Fruit fly (Drosophila melanogaster) whole organism, prepupa: Measurements from ENCODE around the gene Fuca.

Experiments used
- Blimp-1 ChIP-seq: fragments of 200-800 bp; sonication (Bioruptor generic); optimal IDR thresholded peaks from 3 replicates; lab custom pipeline; 2017; ENCODE audit warnings: missing biosample characterization, missing genetic modification characterization, mild to moderate bottlenecking, moderate library complexity, missing genetic modification reagents
- CG11294 ChIP-seq: fragments of 200-800 bp; sonication (Bioruptor generic); IDR thresholded peaks from 2 replicates; pipeline ENCODE4 v1.3.6; 2022; ENCODE audit warnings: missing biosample characterization, missing genetic modification characterization
- CG11762 ChIP-seq: fragments of 200-800 bp; sonication (Bioruptor generic); optimal IDR thresholded peaks from 3 replicates; lab custom pipeline; 2016; ENCODE audit warnings: missing biosample characterization, missing genetic modification characterization; ENCODE audit not compliant: insufficient read depth
- CG31627 ChIP-seq: fragments of 200-800 bp; sonication (Bioruptor generic); optimal IDR thresholded peaks from 3 replicates; lab custom pipeline; 2016; ENCODE audit warnings: missing biosample characterization, missing genetic modification characterization
- CG4318 ChIP-seq: fragments of 200-800 bp; sonication (Bioruptor generic); optimal IDR thresholded peaks from 3 replicates; lab custom pipeline; 2017; ENCODE audit warnings: missing biosample characterization, mild to moderate bottlenecking, missing genetic modification characterization
- Eip78C ChIP-seq: fragments of 200-800 bp; sonication (Bioruptor generic); peaks from one replicate; lab custom pipeline; 2016; ENCODE audit warnings: missing biosample characterization, missing genetic modification characterization
- Gug ChIP-seq: fragments of 200-800 bp; sonication (Bioruptor generic); IDR thresholded peaks from 2 replicates; pipeline ENCODE4 v1.3.6; 2022; ENCODE audit warnings: missing biosample characterization, missing genetic modification characterization
- Lpt ChIP-seq: fragments of 200-800 bp; sonication (Bioruptor generic); optimal IDR thresholded peaks from 3 replicates; lab custom pipeline; 2016; ENCODE audit warnings: missing biosample characterization, missing genetic modification characterization
- OdsH ChIP-seq: fragments of 200-800 bp; sonication (Bioruptor generic); optimal IDR thresholded peaks from 3 replicates; lab custom pipeline; 2016; ENCODE audit warnings: missing biosample characterization, missing genetic modification characterization
- Sox102F ChIP-seq: fragments of 200-800 bp; sonication (Bioruptor generic); optimal IDR thresholded peaks from 2 replicates; lab custom pipeline; 2016; ENCODE audit warnings: missing biosample characterization, mild to moderate bottlenecking, missing genetic modification characterization
- net ChIP-seq: fragments of 200-800 bp; sonication (Bioruptor generic); optimal IDR thresholded peaks from 3 replicates; lab custom pipeline; 2016; ENCODE audit warnings: missing biosample characterization, missing genetic modification characterization
- svp ChIP-seq: fragments of 200-800 bp; sonication (Bioruptor generic); peaks from one replicate; lab custom pipeline; 2016; ENCODE audit warnings: missing biosample characterization, missing genetic modification characterization
- topi ChIP-seq: fragments of 200-800 bp; sonication (Bioruptor generic); optimal IDR thresholded peaks from 3 replicates; lab custom pipeline; 2016; ENCODE audit warnings: missing biosample characterization, missing genetic modification characterization

- no peak for TF ChIP-seq CG31627 (GFP tag; lab: Kevin White, UChicago)
- TF ChIP-seq Blimp-1 (GFP tag; lab: Kevin White, UChicago) = no peak
- no peak for TF ChIP-seq CG11762 (GFP tag; lab: Kevin White, UChicago)
- TF ChIP-seq topi = no peak
- no peak for TF ChIP-seq net (GFP tag; lab: Kevin White, UChicago)
- no peak for TF ChIP-seq Lpt (GFP tag; lab: Kevin White, UChicago)
- no peak for TF ChIP-seq OdsH (GFP tag; lab: Kevin White, UChicago)
- no peak for TF ChIP-seq Gug (GFP tag; lab: Robert Waterston, UW)
- TF ChIP-seq Sox102F (GFP tag; lab: Kevin White, UChicago) = no peak
- no peak for TF ChIP-seq CG4318 (GFP tag; lab: Kevin White, UChicago)
- TF ChIP-seq Eip78C (GFP tag; lab: Kevin White, UChicago) = no peak
- TF ChIP-seq svp (GFP tag; lab: Kevin White, UChicago) = no peak
- no peak for TF ChIP-seq CG11294 (GFP tag; lab: Robert Waterston, UW)
Measured at dm6 chr3L:11508337-11508736, 14.2 kb downstream of the Fuca start, which contains the start of gene CG33500.
